Fruit fly (Drosophila melanogaster): ENCODE results near the gene parvin.

- TF ChIP-seq CTCF (optimal IDR thresholded peaks at IDR 0.05): no peak
- no peak for TF ChIP-seq CG8478 (optimal IDR thresholded peaks at IDR 0.05)
Observed at dm6 chrX:19786823-19787222, 41.0 kb downstream of the parvin start.
